Fruit fly (Drosophila melanogaster) whole organism, prepupa: ENCODE results near the gene Sk1.
A peak's percentile ranks its signal among the peaks of the same experiment; 100 is the strongest.

ENCODE experiments used
- Blimp-1 ChIP-seq: fragments of 200-800 bp; sonication (Bioruptor generic); optimal IDR thresholded peaks from 3 replicates; lab custom pipeline; 2017; ENCODE audit warnings: missing biosample characterization, missing genetic modification characterization, mild to moderate bottlenecking, moderate library complexity, missing genetic modification reagents
- CG10669 ChIP-seq: fragments of 200-800 bp; sonication (Bioruptor generic); optimal IDR thresholded peaks from 3 replicates; lab custom pipeline; 2018; ENCODE audit warnings: missing biosample characterization, mild to moderate bottlenecking, missing genetic modification characterization, moderate library complexity
- CG31627 ChIP-seq: fragments of 200-800 bp; sonication (Bioruptor generic); optimal IDR thresholded peaks from 3 replicates; lab custom pipeline; 2016; ENCODE audit warnings: missing biosample characterization, missing genetic modification characterization
- CG4318 ChIP-seq: fragments of 200-800 bp; sonication (Bioruptor generic); optimal IDR thresholded peaks from 3 replicates; lab custom pipeline; 2017; ENCODE audit warnings: missing biosample characterization, mild to moderate bottlenecking, missing genetic modification characterization
- CG6792 ChIP-seq: fragments of 200-800 bp; sonication (Bioruptor generic); optimal IDR thresholded peaks from 3 replicates; lab custom pipeline; 2016; ENCODE audit warnings: missing biosample characterization, missing genetic modification characterization
- CG7368 ChIP-seq: fragments of 200-800 bp; sonication (Bioruptor generic); optimal IDR thresholded peaks from 3 replicates; lab custom pipeline; 2016; ENCODE audit warnings: missing biosample characterization, missing genetic modification characterization
- CG8632 ChIP-seq: fragments of 200-800 bp; sonication (Bioruptor generic); optimal IDR thresholded peaks from 3 replicates; lab custom pipeline; 2016; ENCODE audit warnings: missing biosample characterization, missing genetic modification characterization
- Eip78C ChIP-seq: fragments of 200-800 bp; sonication (Bioruptor generic); peaks from one replicate; lab custom pipeline; 2016; ENCODE audit warnings: missing biosample characterization, missing genetic modification characterization
- Eip93F ChIP-seq: fragments of 200-800 bp; sonication (Bioruptor generic); optimal IDR thresholded peaks from 2 replicates; lab custom pipeline; 2016; ENCODE audit warnings: missing biosample characterization, mild to moderate bottlenecking, missing genetic modification characterization
- Met ChIP-seq: fragments of 200-800 bp; sonication (Bioruptor generic); optimal IDR thresholded peaks from 3 replicates; lab custom pipeline; 2016; ENCODE audit warnings: missing biosample characterization, missing genetic modification characterization
- OdsH ChIP-seq: fragments of 200-800 bp; sonication (Bioruptor generic); optimal IDR thresholded peaks from 3 replicates; lab custom pipeline; 2016; ENCODE audit warnings: missing biosample characterization, missing genetic modification characterization
- dac ChIP-seq: fragments of 200-800 bp; sonication (Bioruptor generic); optimal IDR thresholded peaks from 2 replicates; lab custom pipeline; 2017; ENCODE audit warnings: missing biosample characterization, mild to moderate bottlenecking, missing genetic modification characterization
- esn ChIP-seq: fragments of 200-800 bp; sonication (Bioruptor generic); optimal IDR thresholded peaks from 2 replicates; lab custom pipeline; 2016; ENCODE audit warnings: missing biosample characterization, mild to moderate bottlenecking, missing genetic modification characterization, moderate library complexity
- fd85E ChIP-seq: fragments of 200-800 bp; sonication (Bioruptor generic); optimal IDR thresholded peaks from 3 replicates; lab custom pipeline; 2016; ENCODE audit warnings: missing biosample characterization, missing genetic modification characterization
- salr ChIP-seq, 2 experiments: fragments of 200-800 bp; sonication (Bioruptor generic); optimal IDR thresholded peaks; 3 replicates each; lab custom pipeline; 2016 to 2018; ENCODE audit warnings: missing biosample characterization in 2 of 2, missing genetic modification characterization in 2 of 2, mild to moderate bottlenecking in 1 of 2
- spab ChIP-seq: fragments of 200-800 bp; sonication (Bioruptor generic); optimal IDR thresholded peaks from 2 replicates; lab custom pipeline; 2017; ENCODE audit warnings: missing biosample characterization, mild to moderate bottlenecking, missing genetic modification characterization, missing genetic modification reagents
- topi ChIP-seq: fragments of 200-800 bp; sonication (Bioruptor generic); optimal IDR thresholded peaks from 3 replicates; lab custom pipeline; 2016; ENCODE audit warnings: missing biosample characterization, missing genetic modification characterization
- vri ChIP-seq: fragments of 200-800 bp; sonication (Bioruptor generic); optimal IDR thresholded peaks from 3 replicates; lab custom pipeline; 2016; ENCODE audit warnings: missing biosample characterization, mild to moderate bottlenecking, missing genetic modification characterization

The Sk1 gene

DNA sequence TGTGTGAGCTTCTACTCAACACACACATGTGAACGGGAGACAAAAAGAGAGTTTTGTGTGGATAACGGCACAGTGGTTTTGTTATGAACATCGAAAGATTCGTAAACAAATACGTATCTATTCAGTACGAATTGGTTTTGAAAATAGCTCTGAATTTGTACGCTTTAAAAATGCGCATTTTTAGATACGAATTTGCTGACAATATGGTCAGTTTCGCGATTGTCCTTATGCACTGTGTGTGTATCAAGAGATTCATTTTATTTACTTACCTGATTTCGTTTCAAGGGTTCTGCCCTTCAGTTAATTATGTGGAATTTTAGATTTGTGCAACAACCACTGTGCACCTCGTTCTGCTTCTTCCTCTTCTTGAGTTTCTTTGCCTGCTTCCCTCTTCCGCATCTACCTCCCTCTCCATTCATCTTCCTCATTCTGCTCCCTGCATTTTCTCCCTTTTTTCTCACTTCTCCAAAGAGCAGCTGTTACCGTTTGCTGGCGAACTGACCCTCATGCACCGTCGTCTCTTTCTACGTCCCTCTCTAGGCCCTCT, 52.5 kb downstream of the Sk1 start (continued):
- TF ChIP-seq Eip93F (GFP tag; lab: Kevin White, UChicago) (peak; percentile 73), Blimp-1 (GFP tag; lab: Kevin White, UChicago) (peak; percentile 83), Eip78C (GFP tag; lab: Kevin White, UChicago) (peak; percentile 98), dac (GFP tag; lab: Kevin White, UChicago) (peak; percentile 77), OdsH (GFP tag; lab: Kevin White, UChicago) (peak; percentile 95), salr (GFP tag; optimal IDR thresholded peaks at IDR 0.05; lab: Kevin White, UChicago) (peak; percentile 91 to 92), CG4318 (GFP tag; lab: Kevin White, UChicago) (peak; percentile 81), topi (GFP tag; lab: Kevin White, UChicago) (peak; percentile 97), fd85E (peak; percentile 82), Met (GFP tag; lab: Kevin White, UChicago) (peak; percentile 97), CG7368 (peak; percentile 94), spab (peak; percentile 92), CG10669 (GFP tag; lab: Kevin White, UChicago) (peak; percentile 95), esn (GFP tag; lab: Kevin White, UChicago) (peak; percentile 96), CG6792 (GFP tag; lab: Kevin White, UChicago) (peak; percentile 96)

DNA sequence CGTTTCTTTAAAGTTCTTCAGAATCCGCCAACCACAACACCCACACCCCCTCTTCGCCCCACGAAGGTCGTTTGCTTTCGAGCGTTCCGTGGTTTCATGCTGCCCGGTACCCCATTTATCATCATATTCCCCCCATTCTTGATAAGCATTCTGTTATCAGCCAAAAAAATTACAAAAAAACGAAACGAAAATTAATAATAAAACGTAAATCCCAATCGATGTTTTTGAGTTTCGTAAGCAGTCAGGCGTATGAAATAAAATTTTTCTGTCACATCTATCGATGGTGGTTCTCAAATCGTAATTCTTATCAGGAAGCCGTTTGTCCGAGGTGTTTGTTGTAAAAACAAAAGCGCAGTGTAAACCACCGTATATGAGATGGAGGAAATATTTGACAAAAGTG, 53.1 kb downstream of the Sk1 start:
- TF ChIP-seq CG10669 (GFP tag; lab: Kevin White, UChicago): no peak
- TF ChIP-seq CG31627: no peak
- TF ChIP-seq esn (GFP tag; lab: Kevin White, UChicago): no peak
- TF ChIP-seq CG8632 (GFP tag; lab: Kevin White, UChicago): no peak
- peak; percentile 80 for TF ChIP-seq vri (GFP tag; lab: Kevin White, UChicago)
